Fruit fly (Drosophila melanogaster) whole organism, embryonic: ENCODE results near the gene CG17233.

ENCODE experiments used
- Abd-B ChIP-seq: fragments of 200-800 bp; sonication (Bioruptor generic); optimal IDR thresholded peaks from 2 replicates; lab custom pipeline; 2018; ENCODE audit warnings: missing biosample characterization, mild to moderate bottlenecking, missing genetic modification characterization, moderate library complexity
- Aef1 ChIP-seq: fragments of 200-800 bp; sonication (Bioruptor generic); IDR thresholded peaks from 3 replicates; pipeline ENCODE4 v1.3.6; 2022; ENCODE audit warnings: missing biosample characterization, missing genetic modification characterization
- Atf6 ChIP-seq: fragments of 200-800 bp; sonication (Bioruptor generic); IDR thresholded peaks from 2 replicates; pipeline ENCODE4 v1.3.6; 2022; ENCODE audit warnings: missing biosample characterization, missing genetic modification characterization
- Awh ChIP-seq: fragments of 200-800 bp; sonication (Bioruptor generic); IDR thresholded peaks from 2 replicates; pipeline ENCODE4, ENCODE4 v1.3.6; 2022; ENCODE audit warnings: missing biosample characterization, missing genetic modification characterization
- CG10209 ChIP-seq: fragments of 200-800 bp; sonication (Bioruptor generic); optimal IDR thresholded peaks from 3 replicates; lab custom pipeline; 2017; ENCODE audit warnings: missing biosample characterization, mild to moderate bottlenecking, missing genetic modification characterization, missing genetic modification reagents
- CG1024 ChIP-seq: fragments of 200-800 bp; sonication (Bioruptor generic); IDR thresholded peaks from 2 replicates; pipeline ENCODE4 v1.3.6; 2022; ENCODE audit warnings: missing biosample characterization, missing genetic modification characterization
- CG10274 ChIP-seq: fragments of 200-800 bp; sonication (Bioruptor generic); optimal IDR thresholded peaks from 3 replicates; lab custom pipeline; 2017; ENCODE audit warnings: missing biosample characterization, mild to moderate bottlenecking, missing genetic modification characterization
- CG10366 ChIP-seq: fragments of 200-800 bp; sonication (Bioruptor generic); IDR thresholded peaks from 2 replicates; pipeline ENCODE4 v1.3.6; 2022; ENCODE audit warnings: missing biosample characterization, missing genetic modification characterization
- CG11247 ChIP-seq: fragments of 200-800 bp; sonication (Bioruptor generic); IDR thresholded peaks from 2 replicates; pipeline ENCODE4 v1.3.6; 2022; ENCODE audit warnings: missing biosample characterization, missing genetic modification characterization
- CG12391 ChIP-seq: fragments of 200-800 bp; sonication (Bioruptor generic); optimal IDR thresholded peaks from 3 replicates; lab custom pipeline; 2018; ENCODE audit warnings: missing biosample characterization, mild to moderate bottlenecking, missing genetic modification characterization, moderate library complexity
- CG13894 ChIP-seq: fragments of 200-800 bp; sonication (Bioruptor generic); optimal IDR thresholded peaks from 3 replicates; lab custom pipeline; 2018; ENCODE audit warnings: missing biosample characterization, mild to moderate bottlenecking, missing genetic modification characterization, moderate library complexity
- CG1603 ChIP-seq: fragments of 200-800 bp; sonication (Bioruptor generic); optimal IDR thresholded peaks from 2 replicates; lab custom pipeline; 2019; ENCODE audit warnings: missing biosample characterization, mild to moderate bottlenecking, missing genetic modification characterization, moderate library complexity
- CG16779 ChIP-seq: fragments of 200-800 bp; sonication (Bioruptor generic); IDR thresholded peaks from 2 replicates; pipeline ENCODE4 v1.3.6; 2022; ENCODE audit warnings: missing biosample characterization, missing genetic modification characterization
- CG16813 ChIP-seq: fragments of 200-800 bp; sonication (Bioruptor generic); IDR thresholded peaks from 3 replicates; pipeline ENCODE4 v1.3.6; 2022; ENCODE audit warnings: missing biosample characterization, missing genetic modification characterization; ENCODE audit not compliant: partially characterized antibody
- CG16815 ChIP-seq: fragments of 200-800 bp; sonication (Bioruptor generic); optimal IDR thresholded peaks from 3 replicates; lab custom pipeline; 2017; ENCODE audit warnings: missing biosample characterization, mild to moderate bottlenecking, missing genetic modification characterization
- CG17359 ChIP-seq: fragments of 200-800 bp; sonication (Bioruptor generic); optimal IDR thresholded peaks from 3 replicates; lab custom pipeline; 2018; ENCODE audit warnings: missing biosample characterization, mild to moderate bottlenecking, missing genetic modification characterization, moderate library complexity
- CG17385 ChIP-seq: fragments of 200-800 bp; sonication (Bioruptor generic); optimal IDR thresholded peaks from 3 replicates; lab custom pipeline; 2018; ENCODE audit warnings: missing biosample characterization, mild to moderate bottlenecking, missing genetic modification characterization
- CG32532 ChIP-seq: fragments of 200-800 bp; sonication (Bioruptor generic); IDR thresholded peaks from 2 replicates; pipeline ENCODE4 v1.3.6; 2022; ENCODE audit warnings: missing biosample characterization, missing genetic modification characterization
- CG32767 ChIP-seq: fragments of 200-800 bp; sonication (Bioruptor generic); IDR thresholded peaks from 2 replicates; pipeline ENCODE4 v1.3.6; 2022; ENCODE audit warnings: missing biosample characterization, missing genetic modification characterization
- CG3995 ChIP-seq: fragments of 200-800 bp; sonication (Bioruptor generic); optimal IDR thresholded peaks from 3 replicates; lab custom pipeline; 2016; ENCODE audit warnings: missing biosample characterization, missing genetic modification characterization
- CG43689 ChIP-seq: fragments of 200-800 bp; sonication (Bioruptor generic); IDR thresholded peaks from 2 replicates; pipeline ENCODE4 v1.3.6; 2022; ENCODE audit warnings: missing biosample characterization, missing genetic modification characterization
- CG6683 ChIP-seq: fragments of 200-800 bp; sonication (Bioruptor generic); optimal IDR thresholded peaks from 2 replicates; lab custom pipeline; 2017; ENCODE audit warnings: missing biosample characterization, mild to moderate bottlenecking, missing genetic modification characterization, missing genetic modification reagents
- CG8944 ChIP-seq: fragments of 200-800 bp; sonication (Bioruptor generic); optimal IDR thresholded peaks from 3 replicates; lab custom pipeline; 2016; ENCODE audit warnings: missing biosample characterization, missing genetic modification characterization
- CG9727 ChIP-seq: fragments of 200-800 bp; sonication (Bioruptor generic); optimal IDR thresholded peaks from 3 replicates; lab custom pipeline; 2017; ENCODE audit warnings: missing biosample characterization, mild to moderate bottlenecking, missing genetic modification characterization
- CG9876 ChIP-seq: fragments of 200-800 bp; sonication (Bioruptor generic); optimal IDR thresholded peaks from 2 replicates; lab custom pipeline; 2016; ENCODE audit warnings: missing biosample characterization, missing genetic modification characterization
- CrebB ChIP-seq: fragments of 200-800 bp; sonication (Bioruptor generic); optimal IDR thresholded peaks from 3 replicates; lab custom pipeline; 2018; ENCODE audit warnings: missing biosample characterization, mild to moderate bottlenecking, missing genetic modification characterization
- Dad ChIP-seq: fragments of 200-800 bp; sonication (Bioruptor generic); optimal IDR thresholded peaks from 3 replicates; lab custom pipeline; 2016; ENCODE audit warnings: missing biosample characterization, missing genetic modification characterization
- Dip3 ChIP-seq: fragments of 200-800 bp; sonication (Bioruptor generic); optimal IDR thresholded peaks from 3 replicates; lab custom pipeline; 2016; ENCODE audit warnings: missing biosample characterization, missing genetic modification characterization
- Ets65A ChIP-seq: fragments of 200-800 bp; sonication (Bioruptor generic); peaks from one replicate; lab custom pipeline; 2016; ENCODE audit warnings: missing biosample characterization, missing genetic modification characterization
- Fer3 ChIP-seq: fragments of 200-800 bp; sonication (Bioruptor generic); optimal IDR thresholded peaks from 2 replicates; lab custom pipeline; 2018; ENCODE audit warnings: missing biosample characterization, mild to moderate bottlenecking, missing genetic modification characterization, moderate library complexity
- Hr51 ChIP-seq, 2 experiments: fragments of 200-800 bp; sonication (Bioruptor generic); optimal IDR thresholded peaks; 2 replicates in 1 of 2; 3 replicates in 1 of 2; lab custom pipeline; 2016 to 2018; ENCODE audit warnings: missing biosample characterization in 2 of 2, missing genetic modification characterization in 2 of 2, mild to moderate bottlenecking in 1 of 2, moderate library complexity in 1 of 2
- Lpt ChIP-seq: fragments of >200 bp; optimal IDR thresholded peaks from 2 replicates; lab custom pipeline; 2018; ENCODE audit warnings: missing biosample characterization, missing genetic modification characterization
- Med ChIP-seq: fragments of 200-800 bp; sonication (Bioruptor generic); peaks from one replicate; lab custom pipeline; 2016; ENCODE audit warnings: missing biosample characterization, missing genetic modification characterization, mild to moderate bottlenecking, inconsistent platforms, moderate library complexity
- Meics ChIP-seq: fragments of 200-800 bp; sonication (Bioruptor generic); optimal IDR thresholded peaks from 2 replicates; lab custom pipeline; 2017; ENCODE audit warnings: missing biosample characterization, mild to moderate bottlenecking, missing genetic modification characterization
- NFAT ChIP-seq: fragments of 200-800 bp; sonication (Bioruptor generic); IDR thresholded peaks from 2 replicates; pipeline ENCODE4 v1.3.6; 2022; ENCODE audit warnings: missing biosample characterization, missing genetic modification characterization
- Poxn ChIP-seq: fragments of 200-800 bp; sonication (Bioruptor generic); IDR thresholded peaks from 2 replicates; pipeline ENCODE4 v1.3.6; 2022; ENCODE audit warnings: missing biosample characterization, missing genetic modification characterization
- Ravus ChIP-seq: fragments of 200-800 bp; sonication (Bioruptor generic); IDR thresholded peaks from 2 replicates; pipeline ENCODE4 v1.3.6; 2022; ENCODE audit warnings: missing biosample characterization, missing genetic modification characterization
- Sry-β ChIP-seq: fragments of 200-800 bp; sonication (Bioruptor generic); optimal IDR thresholded peaks from 2 replicates; lab custom pipeline; 2018; ENCODE audit warnings: missing biosample characterization, mild to moderate bottlenecking, missing genetic modification characterization, moderate library complexity
- crol ChIP-seq: fragments of 200-800 bp; sonication (Bioruptor generic); IDR thresholded peaks from 2 replicates; pipeline ENCODE4 v1.3.6; 2022; ENCODE audit warnings: missing biosample characterization, missing genetic modification characterization
- cwo ChIP-seq: fragments of 200-800 bp; sonication (Bioruptor generic); optimal IDR thresholded peaks from 3 replicates; lab custom pipeline; 2017; ENCODE audit warnings: missing biosample characterization, missing genetic modification characterization, mild to moderate bottlenecking, moderate library complexity, missing genetic modification reagents
- eyg ChIP-seq: fragments of 200-800 bp; sonication (Bioruptor generic); optimal IDR thresholded peaks from 3 replicates; lab custom pipeline; 2016; ENCODE audit warnings: missing biosample characterization, missing genetic modification characterization
- gem ChIP-seq: fragments of 200-800 bp; sonication (Bioruptor generic); optimal IDR thresholded peaks from 2 replicates; lab custom pipeline; 2019; ENCODE audit warnings: missing biosample characterization, mild to moderate bottlenecking, missing genetic modification characterization, moderate library complexity
- klu ChIP-seq: fragments of 200-800 bp; sonication (Bioruptor generic); IDR thresholded peaks from 2 replicates; pipeline ENCODE4 v1.3.6; 2022; ENCODE audit warnings: missing biosample characterization, missing genetic modification characterization
- lilli ChIP-seq: fragments of 200-800 bp; sonication (Bioruptor generic); optimal IDR thresholded peaks from 3 replicates; lab custom pipeline; 2016; ENCODE audit warnings: missing biosample characterization, missing genetic modification characterization
- odd ChIP-seq: fragments of 200-800 bp; sonication (Bioruptor generic); optimal IDR thresholded peaks from 2 replicates; lab custom pipeline; 2017; ENCODE audit warnings: missing biosample characterization, mild to moderate bottlenecking, missing genetic modification characterization
- sim ChIP-seq: fragments of 200-800 bp; sonication (Bioruptor generic); IDR thresholded peaks from 2 replicates; pipeline ENCODE4 v1.3.6; 2022; ENCODE audit warnings: missing biosample characterization, missing genetic modification characterization
- so ChIP-seq: fragments of 200-800 bp; sonication (Bioruptor generic); IDR thresholded peaks from 3 replicates; pipeline ENCODE4 v1.3.6; 2022; ENCODE audit warnings: missing biosample characterization, missing genetic modification characterization
- ssp ChIP-seq: fragments of 200-800 bp; sonication (Bioruptor generic); IDR thresholded peaks from 2 replicates; pipeline ENCODE4 v1.3.6; 2022; ENCODE audit warnings: missing biosample characterization, missing genetic modification characterization
- stc ChIP-seq: fragments of 200-800 bp; sonication (Bioruptor generic); IDR thresholded peaks from 2 replicates; pipeline ENCODE4 v1.3.6; 2022; ENCODE audit warnings: missing biosample characterization, missing genetic modification characterization
- z ChIP-seq: fragments of 200-800 bp; sonication (Bioruptor generic); IDR thresholded peaks from 3 replicates; pipeline ENCODE4 v1.3.6; 2022; ENCODE audit warnings: missing biosample characterization, missing genetic modification characterization
- zen2 ChIP-seq: fragments of 200-800 bp; sonication (Bioruptor generic); IDR thresholded peaks from 3 replicates; pipeline ENCODE4 v1.3.6; 2022; ENCODE audit warnings: missing biosample characterization, missing genetic modification characterization; ENCODE audit not compliant: partially characterized antibody
- zfh2 ChIP-seq: fragments of 200-800 bp; sonication (Bioruptor generic); optimal IDR thresholded peaks from 2 replicates; lab custom pipeline; 2016; ENCODE audit warnings: missing biosample characterization, missing genetic modification characterization

The CG17233 gene

DNA sequence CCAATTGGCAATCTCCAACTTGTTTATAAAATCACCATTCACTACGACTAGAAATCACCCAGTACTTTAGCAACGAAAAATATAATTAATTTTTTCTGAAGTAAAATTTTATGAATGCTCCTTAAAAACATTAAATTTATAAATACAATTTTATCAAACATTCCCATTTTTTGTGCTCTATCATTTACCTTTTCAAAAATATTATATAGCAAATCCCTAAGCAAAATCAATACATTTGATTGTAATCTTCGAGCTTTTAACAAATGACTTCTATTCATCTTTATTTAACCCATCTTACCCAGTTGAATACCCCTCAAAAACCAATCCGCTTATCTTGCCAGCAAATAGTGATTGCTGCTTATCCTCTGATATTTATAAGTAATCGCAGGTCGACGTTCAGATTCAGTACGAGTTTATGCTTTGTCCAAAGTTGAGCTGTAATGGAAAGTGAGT is 20.3 kb downstream of the CG17233 start, which contains the start of gene CG17145 (continued):
- TF ChIP-seq CG43689: no peak
- no peak for TF ChIP-seq CG10274 (GFP tag; lab: Kevin White, UChicago)
- TF ChIP-seq Abd-B (GFP tag; lab: Kevin White, UChicago): no peak
- TF ChIP-seq Lpt: no peak
- peak; percentile 39 for TF ChIP-seq CG17385 (GFP tag; lab: Kevin White, UChicago)
- TF ChIP-seq Awh (GFP tag; lab: Robert Waterston, UW): no peak
- no peak for TF ChIP-seq CG6683 (GFP tag; lab: Kevin White, UChicago)
- TF ChIP-seq Meics: peak; percentile 51
- TF ChIP-seq gem (tag; lab: Kevin White, UChicago): peak; percentile 60
- no peak for TF ChIP-seq CG16813
- TF ChIP-seq Ravus (GFP tag; lab: Robert Waterston, UW): no peak
- TF ChIP-seq stc: no peak
- TF ChIP-seq CG10366 (GFP tag; lab: Robert Waterston, UW): no peak
- TF ChIP-seq Aef1 (GFP tag; lab: Robert Waterston, UW): no peak
- TF ChIP-seq klu (GFP tag; lab: Robert Waterston, UW): no peak
- TF ChIP-seq Dad (GFP tag; lab: Kevin White, UChicago): no peak
- no peak for TF ChIP-seq Sry-β (GFP tag; lab: Kevin White, UChicago)
- TF ChIP-seq Ets65A (GFP tag; lab: Kevin White, UChicago): no peak
- no peak for TF ChIP-seq sim
- TF ChIP-seq CG32532 (GFP tag; lab: Robert Waterston, UW): 0 out of 2 replicates have a peak, but pooled peaks have one; percentile 16
- no peak for TF ChIP-seq CG9876 (GFP tag; lab: Kevin White, UChicago)
- TF ChIP-seq CG3995: no peak
- TF ChIP-seq CG9727 (GFP tag; lab: Kevin White, UChicago): peak; percentile 7
- no peak for TF ChIP-seq Med (GFP tag; lab: Kevin White, UChicago)
- no peak for TF ChIP-seq CG1603 (tag; lab: Kevin White, UChicago)
- TF ChIP-seq CrebB (tag; lab: Kevin White, UChicago): no peak
- TF ChIP-seq Fer3 (tag; lab: Kevin White, UChicago): peak; percentile 19
- no peak for TF ChIP-seq Dip3 (GFP tag; lab: Kevin White, UChicago)
- no peak for TF ChIP-seq CG16779 (GFP tag; lab: Robert Waterston, UW)
- no peak for TF ChIP-seq CG32767 (GFP tag; lab: Robert Waterston, UW)
- peak; percentile 9 for TF ChIP-seq CG12391
- no peak for TF ChIP-seq CG11247 (GFP tag; lab: Robert Waterston, UW)
- no peak for TF ChIP-seq so (GFP tag; lab: Robert Waterston, UW)
- TF ChIP-seq Hr51 (GFP tag; optimal IDR thresholded peaks at IDR 0.05; lab: Kevin White, UChicago): peak in 1 of 2 experiments; percentile 56
- no peak for TF ChIP-seq odd (GFP tag; lab: Kevin White, UChicago)
- no peak for TF ChIP-seq CG13894
- no peak for TF ChIP-seq NFAT
- TF ChIP-seq Atf6 (GFP tag; lab: Robert Waterston, UW): peak; percentile 68
- peak; percentile 56 for TF ChIP-seq cwo
- TF ChIP-seq crol (GFP tag; lab: Robert Waterston, UW): no peak
- TF ChIP-seq ssp (GFP tag; lab: Robert Waterston, UW): no peak
- no peak for TF ChIP-seq CG1024 (GFP tag; lab: Robert Waterston, UW)
- TF ChIP-seq CG16815 (GFP tag; lab: Kevin White, UChicago): no peak
- no peak for TF ChIP-seq zfh2 (GFP tag; lab: Kevin White, UChicago)
- no peak for TF ChIP-seq CG17359 (tag; lab: Kevin White, UChicago)
- peak; percentile 22 for TF ChIP-seq lilli
- TF ChIP-seq eyg (GFP tag; lab: Kevin White, UChicago): no peak
- TF ChIP-seq z (GFP tag; lab: Robert Waterston, UW): no peak
- TF ChIP-seq CG10209: peak; percentile 24
- no peak for TF ChIP-seq Poxn (GFP tag; lab: Robert Waterston, UW)
- TF ChIP-seq zen2 (GFP tag; lab: Robert Waterston, UW): no peak
- no peak for TF ChIP-seq CG8944 (GFP tag; lab: Kevin White, UChicago)
